Fruit fly (Drosophila melanogaster) whole organism, prepupa: ENCODE data around the gene tos.

ENCODE experiments used
- CG10631 ChIP-seq: fragments of 200-800 bp; sonication (Bioruptor generic); optimal IDR thresholded peaks from 2 replicates; lab custom pipeline; 2016; ENCODE audit warnings: missing biosample characterization, missing genetic modification characterization
- CG10669 ChIP-seq: fragments of 200-800 bp; sonication (Bioruptor generic); optimal IDR thresholded peaks from 3 replicates; lab custom pipeline; 2018; ENCODE audit warnings: missing biosample characterization, mild to moderate bottlenecking, missing genetic modification characterization, moderate library complexity
- CG11294 ChIP-seq: fragments of 200-800 bp; sonication (Bioruptor generic); IDR thresholded peaks from 2 replicates; pipeline ENCODE4 v1.3.6; 2022; ENCODE audit warnings: missing biosample characterization, missing genetic modification characterization
- CG11762 ChIP-seq: fragments of 200-800 bp; sonication (Bioruptor generic); optimal IDR thresholded peaks from 3 replicates; lab custom pipeline; 2016; ENCODE audit warnings: missing biosample characterization, missing genetic modification characterization; ENCODE audit not compliant: insufficient read depth
- CG11902 ChIP-seq: fragments of 200-800 bp; sonication (Bioruptor generic); optimal IDR thresholded peaks from 3 replicates; lab custom pipeline; 2016; ENCODE audit warnings: missing biosample characterization, missing genetic modification characterization
- CG15336 ChIP-seq: fragments of 200-800 bp; sonication (Bioruptor generic); IDR thresholded peaks from 2 replicates; pipeline ENCODE4 v1.3.6; 2022; ENCODE audit warnings: missing biosample characterization, missing genetic modification characterization
- CG3032 ChIP-seq: fragments of 200-800 bp; optimal IDR thresholded peaks from 2 replicates; lab custom pipeline; 2019; ENCODE audit warnings: missing biosample characterization, mild to moderate bottlenecking, missing genetic modification characterization, moderate library complexity
- CG31627 ChIP-seq: fragments of 200-800 bp; sonication (Bioruptor generic); optimal IDR thresholded peaks from 3 replicates; lab custom pipeline; 2016; ENCODE audit warnings: missing biosample characterization, missing genetic modification characterization
- CG32006 ChIP-seq: fragments of 200-800 bp; sonication (Bioruptor generic); optimal IDR thresholded peaks from 3 replicates; lab custom pipeline; 2017; ENCODE audit warnings: missing biosample characterization, mild to moderate bottlenecking, missing genetic modification characterization
- CG34406 ChIP-seq: fragments of 200-800 bp; sonication (Bioruptor generic); optimal IDR thresholded peaks from 3 replicates; lab custom pipeline; 2016; ENCODE audit warnings: missing biosample characterization, missing genetic modification characterization
- CG3919 ChIP-seq: fragments of 200-800 bp; sonication (Bioruptor generic); optimal IDR thresholded peaks from 3 replicates; lab custom pipeline; 2016; ENCODE audit warnings: missing biosample characterization, missing genetic modification characterization
- CG6163 ChIP-seq: fragments of 200-800 bp; sonication (Bioruptor generic); IDR thresholded peaks from 3 replicates; pipeline ENCODE4 v1.3.6; 2022; ENCODE audit warnings: missing biosample characterization, missing genetic modification characterization
- CG6792 ChIP-seq: fragments of 200-800 bp; sonication (Bioruptor generic); optimal IDR thresholded peaks from 3 replicates; lab custom pipeline; 2016; ENCODE audit warnings: missing biosample characterization, missing genetic modification characterization
- CG6854 ChIP-seq: fragments of 200-800 bp; sonication (Bioruptor generic); optimal IDR thresholded peaks from 2 replicates; lab custom pipeline; 2017; ENCODE audit warnings: missing biosample characterization, mild to moderate bottlenecking, missing genetic modification characterization
- CG7368 ChIP-seq: fragments of 200-800 bp; sonication (Bioruptor generic); optimal IDR thresholded peaks from 3 replicates; lab custom pipeline; 2016; ENCODE audit warnings: missing biosample characterization, missing genetic modification characterization
- CG8119 ChIP-seq: fragments of 200-800 bp; sonication (Bioruptor generic); IDR thresholded peaks from 3 replicates; pipeline ENCODE4 v1.3.6; 2022; ENCODE audit warnings: missing biosample characterization, missing genetic modification characterization
- CG8319 ChIP-seq: fragments of 200-800 bp; sonication (Bioruptor generic); optimal IDR thresholded peaks from 3 replicates; lab custom pipeline; 2016; ENCODE audit warnings: missing biosample characterization, missing genetic modification characterization
- CG8632 ChIP-seq: fragments of 200-800 bp; sonication (Bioruptor generic); optimal IDR thresholded peaks from 3 replicates; lab custom pipeline; 2016; ENCODE audit warnings: missing biosample characterization, missing genetic modification characterization
- CG9139 ChIP-seq: fragments of 200-800 bp; sonication (Bioruptor generic); optimal IDR thresholded peaks from 3 replicates; lab custom pipeline; 2017; ENCODE audit warnings: missing biosample characterization, mild to moderate bottlenecking, missing genetic modification characterization
- Eip75B ChIP-seq: fragments of 200-800 bp; sonication (Bioruptor generic); optimal IDR thresholded peaks from 3 replicates; lab custom pipeline; 2016; ENCODE audit warnings: missing biosample characterization, missing genetic modification characterization
- Eip78C ChIP-seq: fragments of 200-800 bp; sonication (Bioruptor generic); peaks from one replicate; lab custom pipeline; 2016; ENCODE audit warnings: missing biosample characterization, missing genetic modification characterization
- Ets21C ChIP-seq: fragments of 200-800 bp; sonication (Bioruptor generic); optimal IDR thresholded peaks from 3 replicates; lab custom pipeline; 2016; ENCODE audit warnings: missing biosample characterization, missing genetic modification characterization
- Ets96B ChIP-seq: fragments of 200-800 bp; optimal IDR thresholded peaks from 2 replicates; lab custom pipeline; 2019; ENCODE audit warnings: missing biosample characterization, mild to moderate bottlenecking, missing genetic modification characterization, moderate library complexity
- Gug ChIP-seq: fragments of 200-800 bp; sonication (Bioruptor generic); IDR thresholded peaks from 2 replicates; pipeline ENCODE4 v1.3.6; 2022; ENCODE audit warnings: missing biosample characterization, missing genetic modification characterization
- Hr38 ChIP-seq: sonication (Bioruptor generic); optimal IDR thresholded peaks from 2 replicates; lab custom pipeline; 2016; ENCODE audit warnings: missing biosample characterization, missing genetic modification characterization
- Hr39 ChIP-seq: fragments of 200-800 bp; sonication (Bioruptor generic); optimal IDR thresholded peaks from 2 replicates; lab custom pipeline; 2016; ENCODE audit warnings: missing biosample characterization, missing genetic modification characterization
- Hr4 ChIP-seq: fragments of 200-800 bp; sonication (Bioruptor generic); optimal IDR thresholded peaks from 3 replicates; lab custom pipeline; 2016; ENCODE audit warnings: missing biosample characterization, missing genetic modification characterization
- Lpt ChIP-seq: fragments of 200-800 bp; sonication (Bioruptor generic); optimal IDR thresholded peaks from 3 replicates; lab custom pipeline; 2016; ENCODE audit warnings: missing biosample characterization, missing genetic modification characterization
- Met ChIP-seq: fragments of 200-800 bp; sonication (Bioruptor generic); optimal IDR thresholded peaks from 3 replicates; lab custom pipeline; 2016; ENCODE audit warnings: missing biosample characterization, missing genetic modification characterization
- OdsH ChIP-seq: fragments of 200-800 bp; sonication (Bioruptor generic); optimal IDR thresholded peaks from 3 replicates; lab custom pipeline; 2016; ENCODE audit warnings: missing biosample characterization, missing genetic modification characterization
- Smox ChIP-seq: fragments of 200-800 bp; sonication (Bioruptor generic); optimal IDR thresholded peaks from 3 replicates; lab custom pipeline; 2016; ENCODE audit warnings: missing biosample characterization, missing genetic modification characterization
- Sox102F ChIP-seq: fragments of 200-800 bp; sonication (Bioruptor generic); optimal IDR thresholded peaks from 2 replicates; lab custom pipeline; 2016; ENCODE audit warnings: missing biosample characterization, mild to moderate bottlenecking, missing genetic modification characterization
- Sox14 ChIP-seq: fragments of 200-800 bp; sonication (Bioruptor generic); optimal IDR thresholded peaks from 3 replicates; lab custom pipeline; 2016; ENCODE audit warnings: missing biosample characterization, missing genetic modification characterization
- Sox15 ChIP-seq: fragments of 200-800 bp; sonication (Bioruptor generic); optimal IDR thresholded peaks from 3 replicates; lab custom pipeline; 2016; ENCODE audit warnings: missing biosample characterization, missing genetic modification characterization
- achi ChIP-seq: fragments of 200-800 bp; sonication (Bioruptor generic); optimal IDR thresholded peaks from 3 replicates; lab custom pipeline; 2016; ENCODE audit warnings: missing biosample characterization, missing genetic modification characterization
- cyc ChIP-seq: fragments of 200-800 bp; sonication (Bioruptor generic); optimal IDR thresholded peaks from 3 replicates; lab custom pipeline; 2016; ENCODE audit warnings: missing biosample characterization, missing genetic modification characterization
- dac ChIP-seq: fragments of 200-800 bp; sonication (Bioruptor generic); optimal IDR thresholded peaks from 2 replicates; lab custom pipeline; 2017; ENCODE audit warnings: missing biosample characterization, mild to moderate bottlenecking, missing genetic modification characterization
- dsx ChIP-seq: fragments of 200-800 bp; optimal IDR thresholded peaks from 3 replicates; lab custom pipeline; 2019; ENCODE audit warnings: missing biosample characterization, mild to moderate bottlenecking, missing genetic modification characterization, moderate library complexity; ENCODE audit not compliant: poor library complexity, severe bottlenecking
- eg ChIP-seq: fragments of 200-800 bp; sonication (Bioruptor generic); IDR thresholded peaks from 3 replicates; pipeline ENCODE4 v1.3.6; 2022; ENCODE audit warnings: missing biosample characterization, missing genetic modification characterization
- esn ChIP-seq: fragments of 200-800 bp; sonication (Bioruptor generic); optimal IDR thresholded peaks from 2 replicates; lab custom pipeline; 2016; ENCODE audit warnings: missing biosample characterization, mild to moderate bottlenecking, missing genetic modification characterization, moderate library complexity
- fd59A ChIP-seq: fragments of 200-800 bp; sonication (Bioruptor generic); optimal IDR thresholded peaks from 2 replicates; lab custom pipeline; 2017; ENCODE audit warnings: missing biosample characterization, mild to moderate bottlenecking, missing genetic modification characterization, missing genetic modification reagents
- fkh ChIP-seq: fragments of 200-800 bp; sonication (Bioruptor generic); optimal IDR thresholded peaks from 3 replicates; lab custom pipeline; 2017; ENCODE audit warnings: missing biosample characterization, mild to moderate bottlenecking, missing genetic modification characterization, moderate library complexity
- lz ChIP-seq: fragments of 200-800 bp; sonication (Bioruptor generic); optimal IDR thresholded peaks from 3 replicates; lab custom pipeline; 2016; ENCODE audit warnings: missing biosample characterization, missing genetic modification characterization
- net ChIP-seq: fragments of 200-800 bp; sonication (Bioruptor generic); optimal IDR thresholded peaks from 3 replicates; lab custom pipeline; 2016; ENCODE audit warnings: missing biosample characterization, missing genetic modification characterization
- salr ChIP-seq, 2 experiments: fragments of 200-800 bp; sonication (Bioruptor generic); optimal IDR thresholded peaks; 3 replicates each; lab custom pipeline; 2016 to 2018; ENCODE audit warnings: missing biosample characterization in 2 of 2, missing genetic modification characterization in 2 of 2, mild to moderate bottlenecking in 1 of 2
- svp ChIP-seq: fragments of 200-800 bp; sonication (Bioruptor generic); peaks from one replicate; lab custom pipeline; 2016; ENCODE audit warnings: missing biosample characterization, missing genetic modification characterization
- topi ChIP-seq: fragments of 200-800 bp; sonication (Bioruptor generic); optimal IDR thresholded peaks from 3 replicates; lab custom pipeline; 2016; ENCODE audit warnings: missing biosample characterization, missing genetic modification characterization
- vri ChIP-seq: fragments of 200-800 bp; sonication (Bioruptor generic); optimal IDR thresholded peaks from 3 replicates; lab custom pipeline; 2016; ENCODE audit warnings: missing biosample characterization, mild to moderate bottlenecking, missing genetic modification characterization

tos gene

DNA sequence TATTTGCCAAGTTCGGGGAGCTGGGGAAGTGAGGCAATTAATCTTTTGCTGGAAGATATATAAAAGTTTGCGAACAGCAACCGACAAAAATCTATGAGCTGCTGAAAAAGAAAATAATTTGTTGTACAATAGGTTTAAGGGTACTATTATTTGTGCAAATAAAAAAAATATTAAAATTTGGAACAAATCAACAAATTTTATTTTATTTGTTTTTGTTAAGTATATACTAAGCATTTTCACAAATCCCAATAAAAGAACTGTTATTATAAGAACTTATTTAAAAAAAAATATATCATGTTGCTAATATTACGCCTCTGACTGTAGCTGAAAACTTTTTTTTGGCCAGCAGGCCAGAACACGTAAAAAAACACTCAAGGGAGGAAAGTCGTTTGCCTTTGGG lies 23.8 kb downstream of the tos start:
- TF ChIP-seq CG8632 = no peak
- TF ChIP-seq Eip78C = peak; percentile 61
- peak; percentile 1 for TF ChIP-seq Hr4 (GFP tag; lab: Kevin White, UChicago)
- no peak for TF ChIP-seq CG10631 (GFP tag; lab: Kevin White, UChicago)

- peak; percentile 22; the same call in 1 of the 3 replicates for TF ChIP-seq eg (GFP tag; lab: Robert Waterston, UW)
- no peak for TF ChIP-seq Eip75B
- peak; percentile 25 for TF ChIP-seq svp (GFP tag; lab: Kevin White, UChicago)
- peak; percentile 6 for TF ChIP-seq CG32006 (GFP tag; lab: Kevin White, UChicago)
- peak; percentile 20 for TF ChIP-seq Eip78C
These were observed 25.1 kb downstream of the tos start for dm6 chr2L:18656691-18657237.

dm6 chr2L:18653328-18653675 lies 28.6 kb downstream of the tos start:
- TF ChIP-seq CG34406 (GFP tag; lab: Kevin White, UChicago) = peak; percentile 82
- peak; percentile 82 for TF ChIP-seq CG3032 (tag; lab: Kevin White, UChicago)
- TF ChIP-seq OdsH (GFP tag; lab: Kevin White, UChicago) = peak; percentile 80
- no peak for TF ChIP-seq CG11294 (GFP tag; lab: Robert Waterston, UW)
- peak; percentile 85 for TF ChIP-seq dsx (GFP tag; lab: Kevin White, UChicago)
- TF ChIP-seq Lpt = no peak
- TF ChIP-seq CG11902 (GFP tag; lab: Kevin White, UChicago) = peak; percentile 78
- peak; percentile 87 for TF ChIP-seq Hr39
- TF ChIP-seq cyc (GFP tag; lab: Kevin White, UChicago) = peak; percentile 94
- peak; percentile 95 for TF ChIP-seq topi (GFP tag; lab: Kevin White, UChicago)
- TF ChIP-seq CG8319 (GFP tag; lab: Kevin White, UChicago) = peak; percentile 78
- TF ChIP-seq vri = peak; percentile 86
- TF ChIP-seq net (GFP tag; lab: Kevin White, UChicago) = peak; percentile 78
- TF ChIP-seq CG6792 (GFP tag; lab: Kevin White, UChicago) = peak; percentile 76
- TF ChIP-seq Ets96B = peak; percentile 85
- TF ChIP-seq Hr4 (GFP tag; lab: Kevin White, UChicago) = peak; percentile 63
- TF ChIP-seq CG9139 (GFP tag; lab: Kevin White, UChicago) = peak; percentile 48
- peak; percentile 86 for TF ChIP-seq CG3919
- peak; percentile 84 for TF ChIP-seq CG6163 (GFP tag; lab: Robert Waterston, UW)
- no peak for TF ChIP-seq CG6854 (GFP tag; lab: Kevin White, UChicago)
- TF ChIP-seq achi = peak; percentile 85
- TF ChIP-seq dac (GFP tag; lab: Kevin White, UChicago) = no peak
- peak; percentile 90 for TF ChIP-seq esn (GFP tag; lab: Kevin White, UChicago)
- peak; percentile 81 for TF ChIP-seq Met (GFP tag; lab: Kevin White, UChicago)
- TF ChIP-seq CG15336 = peak; percentile 68; the same call in 1 of the 2 replicates
- TF ChIP-seq salr (GFP tag; optimal IDR thresholded peaks at IDR 0.05; lab: Kevin White, UChicago) = peak; percentile 43 to 62
- TF ChIP-seq Hr38 (GFP tag; lab: Kevin White, UChicago) = no peak
- peak; percentile 70 for TF ChIP-seq Sox15 (GFP tag; lab: Kevin White, UChicago)
- TF ChIP-seq CG8119 (GFP tag; lab: Robert Waterston, UW) = peak; percentile 62; the same call in 2 of the 3 replicates
- peak; percentile 73 for TF ChIP-seq CG7368 (GFP tag; lab: Kevin White, UChicago)
- peak; percentile 76 for TF ChIP-seq Eip75B
- peak; percentile 90 for TF ChIP-seq Ets21C
- TF ChIP-seq Gug (GFP tag; lab: Robert Waterston, UW) = peak; percentile 35; the same call in 1 of the 2 replicates
- TF ChIP-seq lz = peak; percentile 82
- TF ChIP-seq Smox = peak; percentile 92
- TF ChIP-seq CG10631 (GFP tag; lab: Kevin White, UChicago) = peak; percentile 78
- TF ChIP-seq CG31627 (GFP tag; lab: Kevin White, UChicago) = peak; percentile 83
- TF ChIP-seq Sox14 (GFP tag; lab: Kevin White, UChicago) = peak; percentile 84
- TF ChIP-seq Sox102F (GFP tag; lab: Kevin White, UChicago) = peak; percentile 89
- no peak for TF ChIP-seq fkh
- peak; percentile 70 for TF ChIP-seq fd59A (GFP tag; lab: Kevin White, UChicago)
- TF ChIP-seq CG10669 = peak; percentile 85
- peak; percentile 67 for TF ChIP-seq CG32006 (GFP tag; lab: Kevin White, UChicago)
- TF ChIP-seq CG11762 (GFP tag; lab: Kevin White, UChicago) = peak; percentile 75
